Worm (Caenorhabditis elegans) whole organism, young adult: ENCODE data around the gene cyp-31A5.

Experiments
- F52B5.7 ChIP-seq: sonication (generic microtip); optimal IDR thresholded peaks from 2 replicates; lab custom pipeline; 2016; ENCODE audit warnings: mild to moderate bottlenecking, missing genetic modification characterization, missing compliant biosample characterization
- Y67H2A.10 ChIP-seq: fragments of 200-800 bp; sonication (Bioruptor generic); conservative IDR thresholded peaks from 2 replicates; pipeline ENCODE4 v1.3.6; 2022; ENCODE audit warnings: missing genetic modification reagents, missing genetic modification characterization, missing compliant biosample characterization
- Y79H2A.3 ChIP-seq: fragments of 200-800 bp; sonication (Bioruptor generic); conservative IDR thresholded peaks from 2 replicates; pipeline ENCODE4 v1.3.6; 2022; ENCODE audit warnings: missing genetic modification reagents, missing genetic modification characterization, missing compliant biosample characterization
- Y95B8A.8 ChIP-seq: fragments of 200-800 bp; sonication (Bioruptor generic); IDR thresholded peaks from 2 replicates; pipeline ENCODE4 v1.3.6; 2022; ENCODE audit warnings: missing genetic modification reagents, missing genetic modification characterization, missing compliant biosample characterization
- ZK185.1 ChIP-seq: sonication (generic microtip); optimal IDR thresholded peaks from 2 replicates; lab custom pipeline; 2016; ENCODE audit warnings: mild to moderate bottlenecking, missing genetic modification characterization, missing compliant biosample characterization; ENCODE audit not compliant: poor library complexity, severe bottlenecking
- ceh-58 ChIP-seq: fragments of 200-800 bp; sonication (Bioruptor generic); IDR thresholded peaks from 2 replicates; pipeline ENCODE4 v1.3.6; 2022; ENCODE audit warnings: missing genetic modification characterization, missing compliant biosample characterization
- madf-3 ChIP-seq: fragments of 200-800 bp; sonication (Bioruptor generic); IDR thresholded peaks from 2 replicates; pipeline ENCODE4 v1.3.6; 2022; ENCODE audit warnings: missing genetic modification reagents, missing genetic modification characterization, missing compliant biosample characterization
- madf-8 ChIP-seq: fragments of 200-800 bp; sonication (Bioruptor generic); conservative IDR thresholded peaks from 2 replicates; pipeline ENCODE4 v1.3.6; 2022; ENCODE audit warnings: missing genetic modification reagents, missing genetic modification characterization, missing compliant biosample characterization
- nhr-120 ChIP-seq: fragments of 200-800 bp; sonication (Bioruptor generic); IDR thresholded peaks from 2 replicates; pipeline ENCODE4 v1.3.6; 2022; ENCODE audit warnings: missing genetic modification characterization, missing compliant biosample characterization

Gene cyp-31A5

ce11 chrIV:13450740-13451139, 49.7 kb downstream of the cyp-31A5 start (continued):
- no peak for TF ChIP-seq ZK185.1 (tag; lab: Kevin White, UChicago)
- TF ChIP-seq Y79H2A.3 = no peak
- no peak for TF ChIP-seq F52B5.7 (tag; lab: Kevin White, UChicago)
- TF ChIP-seq Y67H2A.10 (GFP tag; lab: Robert Waterston, UW) = no peak
- no peak for TF ChIP-seq nhr-120 (GFP tag; lab: Robert Waterston, UW)
- no peak for TF ChIP-seq Y95B8A.8
- no peak for TF ChIP-seq ceh-58 (GFP tag; lab: Robert Waterston, UW)
- no peak for TF ChIP-seq madf-3 (GFP tag; lab: Robert Waterston, UW)
- TF ChIP-seq madf-8 (GFP tag; lab: Robert Waterston, UW) = 0 out of 2 replicates have a peak, but pooled peaks have one; percentile 38
